Fruit fly (Drosophila melanogaster) whole organism, embryonic: ENCODE measurements around the gene Tsp29Fb.
A peak's percentile ranks its signal among the peaks of the same experiment; 100 is the strongest.

ENCODE experiments used
- CG1024 ChIP-seq: fragments of 200-800 bp; sonication (Bioruptor generic); IDR thresholded peaks from 2 replicates; pipeline ENCODE4 v1.3.6; 2022; ENCODE audit warnings: missing biosample characterization, missing genetic modification characterization
- CG10267 ChIP-seq: fragments of 200-800 bp; sonication (Bioruptor generic); optimal IDR thresholded peaks from 2 replicates; lab custom pipeline; 2018; ENCODE audit warnings: missing biosample characterization, mild to moderate bottlenecking, missing genetic modification characterization, moderate library complexity
- CG10274 ChIP-seq: fragments of 200-800 bp; sonication (Bioruptor generic); optimal IDR thresholded peaks from 3 replicates; lab custom pipeline; 2017; ENCODE audit warnings: missing biosample characterization, mild to moderate bottlenecking, missing genetic modification characterization
- CG14710 ChIP-seq: fragments of 200-800 bp; sonication (Bioruptor generic); optimal IDR thresholded peaks from 3 replicates; lab custom pipeline; 2019; ENCODE audit warnings: missing biosample characterization, mild to moderate bottlenecking, missing genetic modification characterization, moderate library complexity
- CG15601 ChIP-seq: fragments of 200-800 bp; sonication (Bioruptor generic); optimal IDR thresholded peaks from 3 replicates; lab custom pipeline; 2019; ENCODE audit warnings: missing biosample characterization, mild to moderate bottlenecking, missing genetic modification characterization, moderate library complexity
- CG31365 ChIP-seq: fragments of 200-800 bp; sonication (Bioruptor generic); optimal IDR thresholded peaks from 2 replicates; lab custom pipeline; 2018; ENCODE audit warnings: missing biosample characterization, mild to moderate bottlenecking, missing genetic modification characterization
- CG3407 ChIP-seq: fragments of 200-800 bp; sonication (Bioruptor generic); optimal IDR thresholded peaks from 2 replicates; lab custom pipeline; 2018; ENCODE audit warnings: missing biosample characterization, mild to moderate bottlenecking, missing genetic modification characterization
- CG3838 ChIP-seq: fragments of 200-800 bp; sonication (Bioruptor generic); optimal IDR thresholded peaks from 3 replicates; lab custom pipeline; 2016; ENCODE audit warnings: missing biosample characterization, missing genetic modification characterization
- CG3847 ChIP-seq: fragments of 200-800 bp; sonication (Bioruptor generic); IDR thresholded peaks from 2 replicates; pipeline ENCODE4 v1.3.6; 2022; ENCODE audit warnings: missing biosample characterization, missing genetic modification characterization
- CG42726 ChIP-seq: fragments of 200-800 bp; sonication (Bioruptor generic); IDR thresholded peaks from 2 replicates; pipeline ENCODE4 v1.3.6; 2022; ENCODE audit warnings: missing biosample characterization, missing genetic modification characterization; ENCODE audit not compliant: partially characterized antibody
- CG4360 ChIP-seq: fragments of 200-800 bp; sonication (Bioruptor generic); IDR thresholded peaks from 2 replicates; pipeline ENCODE4 v1.3.6; 2022; ENCODE audit warnings: missing biosample characterization, missing genetic modification characterization
- CG6175 ChIP-seq: fragments of 200-800 bp; sonication (Bioruptor generic); IDR thresholded peaks from 3 replicates; pipeline ENCODE4 v1.3.6; 2022; ENCODE audit warnings: missing biosample characterization, missing genetic modification characterization
- CG7786 ChIP-seq: fragments of 200-800 bp; sonication (Bioruptor generic); optimal IDR thresholded peaks from 2 replicates; lab custom pipeline; 2016; ENCODE audit warnings: missing biosample characterization, missing genetic modification characterization
- CG9215 ChIP-seq: fragments of 200-800 bp; sonication (Bioruptor generic); IDR thresholded peaks from 2 replicates; pipeline ENCODE4 v1.3.6; 2022; ENCODE audit warnings: missing biosample characterization, missing genetic modification characterization
- Dad ChIP-seq: fragments of 200-800 bp; sonication (Bioruptor generic); optimal IDR thresholded peaks from 3 replicates; lab custom pipeline; 2016; ENCODE audit warnings: missing biosample characterization, missing genetic modification characterization
- Deaf1 ChIP-seq: fragments of 200-800 bp; optimal IDR thresholded peaks from 3 replicates; lab custom pipeline; 2019; ENCODE audit warnings: missing biosample characterization, mild to moderate bottlenecking, missing genetic modification characterization, moderate library complexity
- Dp ChIP-seq: fragments of 200-800 bp; sonication (Bioruptor generic); optimal IDR thresholded peaks from 2 replicates; lab custom pipeline; 2018; ENCODE audit warnings: missing biosample characterization, mild to moderate bottlenecking, missing genetic modification characterization, moderate library complexity
- HHEX ChIP-seq: fragments of 200-800 bp; sonication (Bioruptor generic); optimal IDR thresholded peaks from 3 replicates; lab custom pipeline; 2017; ENCODE audit warnings: missing biosample characterization, mild to moderate bottlenecking, missing genetic modification characterization, missing genetic modification reagents
- Hmx ChIP-seq: fragments of 200-800 bp; sonication (Bioruptor generic); optimal IDR thresholded peaks from 2 replicates; lab custom pipeline; 2016; ENCODE audit warnings: missing biosample characterization, missing genetic modification characterization
- Hr3 ChIP-seq: fragments of 200-800 bp; sonication (Bioruptor generic); optimal IDR thresholded peaks from 3 replicates; lab custom pipeline; 2016; ENCODE audit warnings: missing biosample characterization, missing genetic modification characterization
- Hsf ChIP-seq: fragments of 200-800 bp; sonication (Bioruptor generic); optimal IDR thresholded peaks from 3 replicates; lab custom pipeline; 2016; ENCODE audit warnings: missing biosample characterization, missing genetic modification characterization
- Meics ChIP-seq: fragments of 200-800 bp; sonication (Bioruptor generic); optimal IDR thresholded peaks from 2 replicates; lab custom pipeline; 2017; ENCODE audit warnings: missing biosample characterization, mild to moderate bottlenecking, missing genetic modification characterization
- NFAT ChIP-seq: fragments of 200-800 bp; sonication (Bioruptor generic); IDR thresholded peaks from 2 replicates; pipeline ENCODE4 v1.3.6; 2022; ENCODE audit warnings: missing biosample characterization, missing genetic modification characterization
- Rx ChIP-seq: fragments of 200-800 bp; sonication (Bioruptor generic); IDR thresholded peaks from 2 replicates; pipeline ENCODE4 v1.3.6; 2022; ENCODE audit warnings: missing biosample characterization, missing genetic modification characterization
- Trl ChIP-seq, 3 experiments: fragments of >200 bp in 2 of 3; fragments of 200-800 bp in 1 of 3; sonication (Bioruptor generic) in 1 of 3; optimal IDR thresholded peaks; 2 replicates in 1 of 3; 3 replicates in 2 of 3; lab custom pipeline; 2016 to 2017; ENCODE audit warnings: missing biosample characterization in 1 of 3, missing genetic modification characterization in 1 of 3
- ab ChIP-seq: fragments of 200-800 bp; sonication (Bioruptor generic); optimal IDR thresholded peaks from 2 replicates; lab custom pipeline; 2016; ENCODE audit warnings: missing biosample characterization, missing genetic modification characterization
- abd-A ChIP-seq: fragments of 200-800 bp; sonication (Bioruptor generic); optimal IDR thresholded peaks from 3 replicates; lab custom pipeline; 2019; ENCODE audit warnings: missing biosample characterization, mild to moderate bottlenecking, missing genetic modification characterization, moderate library complexity
- amos ChIP-seq: fragments of 200-800 bp; sonication (Bioruptor generic); IDR thresholded peaks from 2 replicates; pipeline ENCODE4 v1.3.6; 2022; ENCODE audit warnings: missing biosample characterization, missing genetic modification characterization; ENCODE audit not compliant: partially characterized antibody
- bigmax ChIP-seq: fragments of 200-800 bp; sonication (Bioruptor generic); optimal IDR thresholded peaks from 2 replicates; lab custom pipeline; 2018; ENCODE audit warnings: missing biosample characterization, mild to moderate bottlenecking, missing genetic modification characterization
- caup ChIP-seq: fragments of 200-800 bp; sonication (Bioruptor generic); optimal IDR thresholded peaks from 3 replicates; lab custom pipeline; 2017; ENCODE audit warnings: missing biosample characterization, mild to moderate bottlenecking, missing genetic modification characterization, moderate library complexity; ENCODE audit not compliant: severe bottlenecking
- corto ChIP-seq: fragments of 200-800 bp; sonication (Bioruptor generic); optimal IDR thresholded peaks from 2 replicates; lab custom pipeline; 2016; ENCODE audit warnings: missing biosample characterization, mild to moderate bottlenecking, missing genetic modification characterization, moderate library complexity
- crp ChIP-seq, 2 experiments: fragments of 200-800 bp; sonication (Bioruptor generic); optimal IDR thresholded peaks; 2 replicates in 1 of 2; 3 replicates in 1 of 2; lab custom pipeline; 2017; ENCODE audit warnings: missing biosample characterization in 2 of 2, missing genetic modification characterization in 2 of 2, mild to moderate bottlenecking in 1 of 2, moderate library complexity in 1 of 2
- dm ChIP-seq: fragments of 200-800 bp; sonication (Bioruptor generic); optimal IDR thresholded peaks from 3 replicates; lab custom pipeline; 2016; ENCODE audit warnings: missing biosample characterization, missing genetic modification characterization
- dmrt99B ChIP-seq: fragments of 200-800 bp; sonication (Bioruptor generic); optimal IDR thresholded peaks from 2 replicates; lab custom pipeline; 2018; ENCODE audit warnings: missing biosample characterization, mild to moderate bottlenecking, missing genetic modification characterization, moderate library complexity
- dysf ChIP-seq: fragments of 200-800 bp; sonication (Bioruptor generic); IDR thresholded peaks from 3 replicates; pipeline ENCODE4 v1.3.6; 2022; ENCODE audit warnings: missing biosample characterization, missing genetic modification characterization
- emc ChIP-seq: fragments of 200-800 bp; sonication (Bioruptor generic); optimal IDR thresholded peaks from 2 replicates; lab custom pipeline; 2016; ENCODE audit warnings: missing biosample characterization, missing genetic modification characterization
- ewg ChIP-seq: fragments of 200-800 bp; sonication (Bioruptor generic); optimal IDR thresholded peaks from 3 replicates; lab custom pipeline; 2017; ENCODE audit warnings: mild to moderate bottlenecking, missing biosample characterization, missing genetic modification reagents, missing genetic modification characterization
- fd96Cb ChIP-seq: fragments of 200-800 bp; sonication (Bioruptor generic); optimal IDR thresholded peaks from 2 replicates; lab custom pipeline; 2018; ENCODE audit warnings: missing biosample characterization, mild to moderate bottlenecking, missing genetic modification characterization, moderate library complexity
- hth ChIP-seq: fragments of >200 bp; optimal IDR thresholded peaks from 2 replicates; lab custom pipeline; 2017; ENCODE audit warnings: inconsistent platforms
- klu ChIP-seq: fragments of 200-800 bp; sonication (Bioruptor generic); IDR thresholded peaks from 2 replicates; pipeline ENCODE4 v1.3.6; 2022; ENCODE audit warnings: missing biosample characterization, missing genetic modification characterization
- onecut ChIP-seq: fragments of 200-800 bp; sonication (Bioruptor generic); IDR thresholded peaks from 2 replicates; pipeline ENCODE4 v1.3.6; 2022; ENCODE audit warnings: missing biosample characterization, missing genetic modification characterization
- pb ChIP-seq: fragments of 200-800 bp; sonication (Bioruptor generic); optimal IDR thresholded peaks from 3 replicates; lab custom pipeline; 2016; ENCODE audit warnings: missing biosample characterization, missing genetic modification characterization
- pzg ChIP-seq: fragments of 200-800 bp; sonication (Bioruptor generic); optimal IDR thresholded peaks from 3 replicates; lab custom pipeline; 2018; ENCODE audit warnings: missing biosample characterization, mild to moderate bottlenecking, missing genetic modification characterization, moderate library complexity
- repo ChIP-seq: fragments of 200-800 bp; sonication (Bioruptor generic); optimal IDR thresholded peaks from 2 replicates; lab custom pipeline; 2016; ENCODE audit warnings: missing biosample characterization, missing genetic modification characterization
- run ChIP-seq: fragments of 200-800 bp; sonication (Bioruptor generic); optimal IDR thresholded peaks from 3 replicates; lab custom pipeline; 2018; ENCODE audit warnings: missing biosample characterization, mild to moderate bottlenecking, missing genetic modification characterization
- schlank ChIP-seq: fragments of 200-800 bp; sonication (Bioruptor generic); optimal IDR thresholded peaks from 2 replicates; lab custom pipeline; 2018; ENCODE audit warnings: missing biosample characterization, mild to moderate bottlenecking, missing genetic modification characterization
- toy ChIP-seq: fragments of 200-800 bp; sonication (Bioruptor generic); IDR thresholded peaks from 2 replicates; pipeline ENCODE4 v1.3.6; 2022; ENCODE audit warnings: missing biosample characterization, missing genetic modification characterization
- usp ChIP-seq: fragments of >200 bp; optimal IDR thresholded peaks from 2 replicates; lab custom pipeline; 2017; ENCODE audit warnings: missing biosample characterization, missing genetic modification characterization
- z ChIP-seq: fragments of 200-800 bp; sonication (Bioruptor generic); IDR thresholded peaks from 3 replicates; pipeline ENCODE4 v1.3.6; 2022; ENCODE audit warnings: missing biosample characterization, missing genetic modification characterization

Gene Tsp29Fb

dm6 chr2L:8952194-8953037, 15.2 kb downstream of the Tsp29Fb start (continued):
- no peak for TF ChIP-seq crp (GFP tag; optimal IDR thresholded peaks at IDR 0.05; lab: Kevin White, UChicago)
- no peak for TF ChIP-seq dysf (GFP tag; lab: Robert Waterston, UW)
- no peak; the same call in 1 of the 2 replicates for TF ChIP-seq CG42726
- peak; percentile 26; the same call in 1 of the 2 replicates for TF ChIP-seq CG4360
- TF ChIP-seq CG3407 (GFP tag; lab: Kevin White, UChicago): no peak
- TF ChIP-seq caup (GFP tag; lab: Kevin White, UChicago): peak; percentile 38
- TF ChIP-seq CG1024 (GFP tag; lab: Robert Waterston, UW): no peak
- TF ChIP-seq schlank (tag; lab: Kevin White, UChicago): peak; percentile 5
- no peak for TF ChIP-seq CG6175 (GFP tag; lab: Robert Waterston, UW)
- TF ChIP-seq dm (GFP tag; lab: Kevin White, UChicago): peak; percentile 24
- TF ChIP-seq Trl (optimal IDR thresholded peaks at IDR 0.05; lab: Kevin White, UChicago): no peak
- TF ChIP-seq Trl (GFP tag; optimal IDR thresholded peaks at IDR 0.05; lab: Kevin White, UChicago): no peak
- TF ChIP-seq CG15601 (tag; lab: Kevin White, UChicago): no peak
- TF ChIP-seq ab (GFP tag; lab: Kevin White, UChicago): no peak
- TF ChIP-seq HHEX (GFP tag; lab: Kevin White, UChicago): peak; percentile 52
- peak; percentile 83 for TF ChIP-seq amos (GFP tag; lab: Robert Waterston, UW)
- no peak for TF ChIP-seq klu (GFP tag; lab: Robert Waterston, UW)
- TF ChIP-seq bigmax (GFP tag; lab: Kevin White, UChicago): no peak
- TF ChIP-seq NFAT: no peak; the same call in 1 of the 2 replicates
- no peak for TF ChIP-seq abd-A
- no peak for TF ChIP-seq CG31365
- no peak for TF ChIP-seq repo (GFP tag; lab: Kevin White, UChicago)
- no peak for TF ChIP-seq corto
- TF ChIP-seq Deaf1 (tag; lab: Kevin White, UChicago): no peak
- TF ChIP-seq usp (GFP tag; lab: Kevin White, UChicago): no peak
- no peak for TF ChIP-seq z (GFP tag; lab: Robert Waterston, UW)
- TF ChIP-seq Dad (GFP tag; lab: Kevin White, UChicago): no peak
- TF ChIP-seq Rx (GFP tag; lab: Robert Waterston, UW): 0 out of 2 replicates have a peak, but pooled peaks have one; percentile 24
- TF ChIP-seq ewg (GFP tag; lab: Kevin White, UChicago): no peak
- TF ChIP-seq CG3838 (GFP tag; lab: Kevin White, UChicago): no peak
- TF ChIP-seq Dp: peak; percentile 14
- no peak for TF ChIP-seq Hmx (GFP tag; lab: Kevin White, UChicago)
- peak; percentile 28 for TF ChIP-seq Hsf (GFP tag; lab: Kevin White, UChicago)
- TF ChIP-seq dmrt99B: peak; percentile 37
- TF ChIP-seq hth (lab: Kevin White, UChicago): no peak
- no peak for TF ChIP-seq fd96Cb
- peak; percentile 68 for TF ChIP-seq CG7786 (GFP tag; lab: Kevin White, UChicago)
- TF ChIP-seq toy (GFP tag; lab: Robert Waterston, UW): no peak
- TF ChIP-seq pb: no peak
- TF ChIP-seq CG14710: peak; percentile 3
- no peak; the same call in 1 of the 2 replicates for TF ChIP-seq CG9215 (GFP tag; lab: Robert Waterston, UW)
- no peak for TF ChIP-seq emc (GFP tag; lab: Kevin White, UChicago)
- peak; percentile 77 for TF ChIP-seq Meics
- peak; percentile 9 for TF ChIP-seq pzg (GFP tag; lab: Kevin White, UChicago)
- peak; percentile 9 for TF ChIP-seq run (tag; lab: Kevin White, UChicago)
- no peak for TF ChIP-seq onecut (GFP tag; lab: Robert Waterston, UW)
- peak; percentile 48 for TF ChIP-seq Hr3 (GFP tag; lab: Kevin White, UChicago)
- TF ChIP-seq CG10274: no peak
- TF ChIP-seq CG10267 (tag; lab: Kevin White, UChicago): no peak
- TF ChIP-seq CG3847: peak; percentile 37; the same call in 1 of the 2 replicates
